Worm (Caenorhabditis elegans) whole organism, L4 larva: ENCODE data around the gene C24H12.6.
A peak's percentile ranks its signal among the peaks of the same experiment; 100 is the strongest.

ENCODE experiments used
- F10B5.3 ChIP-seq: sonication (generic microtip); optimal IDR thresholded peaks from 2 replicates; lab custom pipeline; 2016; ENCODE audit warnings: mild to moderate bottlenecking, missing genetic modification characterization, missing compliant biosample characterization
- F49E8.2 ChIP-seq: sonication (generic microtip); optimal IDR thresholded peaks from 2 replicates; lab custom pipeline; 2016; ENCODE audit warnings: missing compliant biosample characterization, mild to moderate bottlenecking, missing genetic modification characterization, borderline replicate concordance
- T20F7.1 ChIP-seq: fragments of 200-800 bp; sonication (Bioruptor generic); optimal IDR thresholded peaks from 2 replicates; lab custom pipeline; 2018; ENCODE audit warnings: mild to moderate bottlenecking, missing genetic modification characterization, missing compliant biosample characterization
- Y105C5A.15 ChIP-seq: fragments of 200-800 bp; sonication (Bioruptor generic); IDR thresholded peaks from 2 replicates; pipeline ENCODE4 v1.3.6; 2022; ENCODE audit warnings: missing genetic modification characterization, missing compliant biosample characterization
- aha-1 ChIP-seq: fragments of 150-350 bp; peaks from one replicate; lab custom pipeline; 2014; ENCODE audit warnings: missing biosample characterization, missing genetic modification characterization
- ama-1 ChIP-seq: fragments of 150-350 bp; optimal IDR thresholded peaks from 2 replicates; lab custom pipeline; 2014; ENCODE audit warnings: inconsistent platforms, mixed read lengths
- ceh-28 ChIP-seq: fragments of 150-350 bp; optimal IDR thresholded peaks from 2 replicates; lab custom pipeline; 2014; ENCODE audit warnings: missing biosample characterization, missing genetic modification reagents, missing genetic modification characterization
- cey-2 ChIP-seq: sonication (generic microtip); optimal IDR thresholded peaks from 3 replicates; lab custom pipeline; 2017; ENCODE audit warnings: missing genetic modification characterization, mild to moderate bottlenecking, missing compliant biosample characterization, antibody characterized with exemption, borderline replicate concordance; ENCODE audit not compliant: insufficient read depth
- daf-16 ChIP-seq, 3 experiments: sonication (generic microtip); optimal IDR thresholded peaks; 2 replicates each; lab custom pipeline; 2016 to 2017; ENCODE audit warnings: missing genetic modification characterization in 3 of 3, missing genetic modification reagents in 3 of 3, mild to moderate bottlenecking in 2 of 3, missing compliant biosample characterization in 2 of 3, missing biosample characterization in 1 of 3, moderate library complexity in 1 of 3
- dmd-9 ChIP-seq: fragments of 200-800 bp; sonication (Bioruptor generic); IDR thresholded peaks from 2 replicates; pipeline ENCODE4 v1.3.6; 2022; ENCODE audit warnings: missing genetic modification reagents, missing genetic modification characterization, missing compliant biosample characterization
- dpl-1 ChIP-seq: fragments of 150-350 bp; optimal IDR thresholded peaks from 2 replicates; lab custom pipeline; 2014; ENCODE audit warnings: missing biosample characterization, missing genetic modification reagents, missing genetic modification characterization
- dve-1 ChIP-seq: sonication (generic microtip); optimal IDR thresholded peaks from 2 replicates; lab custom pipeline; 2017; ENCODE audit warnings: antibody characterized with exemption, mild to moderate bottlenecking, missing genetic modification characterization, missing compliant biosample characterization; ENCODE audit not compliant: insufficient read depth
- egl-43 ChIP-seq: fragments of 200-800 bp; sonication (Bioruptor generic); IDR thresholded peaks from 2 replicates; pipeline ENCODE4 v1.3.6; 2022; ENCODE audit warnings: missing genetic modification reagents, missing genetic modification characterization, missing compliant biosample characterization
- hif-1 ChIP-seq, 2 experiments: sonication (generic microtip); optimal IDR thresholded peaks; 2 replicates each; lab custom pipeline; 2016 to 2017; ENCODE audit warnings: missing compliant biosample characterization in 2 of 2, missing genetic modification characterization in 2 of 2, missing genetic modification reagents in 2 of 2, missing genotype in 2 of 2, mild to moderate bottlenecking in 1 of 2
- hlh-11 ChIP-seq: fragments of 200-800 bp; sonication (Bioruptor generic); optimal IDR thresholded peaks from 2 replicates; lab custom pipeline; 2018; ENCODE audit warnings: mild to moderate bottlenecking, missing genetic modification characterization, missing compliant biosample characterization
- hlh-30 ChIP-seq: sonication (generic microtip); optimal IDR thresholded peaks from 2 replicates; lab custom pipeline; 2017; ENCODE audit warnings: antibody characterized with exemption, mild to moderate bottlenecking, missing genetic modification characterization, missing compliant biosample characterization; ENCODE audit not compliant: insufficient read depth
- hmg-1.1 ChIP-seq: fragments of 200-800 bp; sonication (Bioruptor generic); IDR thresholded peaks from 2 replicates; pipeline ENCODE4 v1.3.6; 2022; ENCODE audit warnings: missing genetic modification reagents, missing genetic modification characterization, missing compliant biosample characterization
- jun-1 ChIP-seq: fragments of 150-350 bp; optimal IDR thresholded peaks from 2 replicates; lab custom pipeline; 2014; ENCODE audit warnings: missing biosample characterization, missing genetic modification reagents, missing genetic modification characterization
- lin-13 ChIP-seq: fragments of 150-350 bp; optimal IDR thresholded peaks from 2 replicates; lab custom pipeline; 2014; ENCODE audit warnings: missing biosample characterization, missing genetic modification reagents, missing genetic modification characterization
- lin-15B ChIP-seq: fragments of 150-350 bp; sonication (generic microtip); optimal IDR thresholded peaks from 3 replicates; lab custom pipeline; 2014; ENCODE audit warnings: missing biosample characterization, missing genetic modification characterization
- lin-38 ChIP-seq: fragments of 200-800 bp; sonication (Bioruptor generic); IDR thresholded peaks from 2 replicates; pipeline ENCODE4 v1.3.6; 2022; ENCODE audit warnings: missing genetic modification reagents, missing genetic modification characterization, missing compliant biosample characterization
- lin-39 ChIP-seq: fragments of 150-350 bp; optimal IDR thresholded peaks from 2 replicates; lab custom pipeline; 2014; ENCODE audit warnings: missing biosample characterization, missing genetic modification reagents, missing genetic modification characterization
- lsy-2 ChIP-seq, 2 experiments: fragments of 150-350 bp in 1 of 2; sonication (generic microtip) in 1 of 2; optimal IDR thresholded peaks; 2 replicates each; lab custom pipeline; 2014 to 2017; ENCODE audit warnings: missing biosample characterization in 2 of 2, missing genetic modification characterization in 2 of 2
- mdl-1 ChIP-seq, 2 experiments: fragments of 150-350 bp in 1 of 2; sonication (generic microtip) in 1 of 2; optimal IDR thresholded peaks; 2 replicates each; lab custom pipeline; 2014 to 2017; ENCODE audit warnings: missing biosample characterization in 2 of 2, missing genetic modification characterization in 2 of 2
- mdt-29 ChIP-seq: fragments of 200-800 bp; sonication (Bioruptor generic); IDR thresholded peaks from 2 replicates; pipeline ENCODE4 v1.3.6; 2022; ENCODE audit warnings: missing genetic modification reagents, missing genetic modification characterization, missing compliant biosample characterization
- mes-2 ChIP-seq: sonication (generic microtip); optimal IDR thresholded peaks from 2 replicates; lab custom pipeline; 2016; ENCODE audit warnings: missing genotype, mild to moderate bottlenecking, missing genetic modification characterization, missing compliant biosample characterization; ENCODE audit not compliant: poor library complexity, severe bottlenecking
- nhr-42 ChIP-seq: fragments of 200-800 bp; sonication (Bioruptor generic); IDR thresholded peaks from 2 replicates; pipeline ENCODE4 v1.3.6; 2022; ENCODE audit warnings: missing genetic modification characterization, missing compliant biosample characterization
- nhr-6 ChIP-seq: fragments of 150-350 bp; optimal IDR thresholded peaks from 2 replicates; lab custom pipeline; 2014; ENCODE audit warnings: missing biosample characterization, missing genetic modification characterization
- nhr-76 ChIP-seq: fragments of 150-350 bp; optimal IDR thresholded peaks from 2 replicates; lab custom pipeline; 2014; ENCODE audit warnings: missing biosample characterization, missing genetic modification characterization
- pha-4 ChIP-seq, 2 experiments: fragments of 150-350 bp in 1 of 2; fragments of 200-800 bp in 1 of 2; sonication (Bioruptor generic) in 1 of 2; IDR thresholded peaks in 1 of 2; optimal IDR thresholded peaks in 1 of 2; 2 replicates each; pipeline versions ENCODE4 v1.3.6 to Lab custom; 2014 to 2022; ENCODE audit warnings: missing genetic modification characterization in 2 of 2, missing genetic modification reagents in 2 of 2, missing biosample characterization in 1 of 2, missing compliant biosample characterization in 1 of 2
- saeg-2 ChIP-seq: fragments of 200-800 bp; sonication (Bioruptor generic); IDR thresholded peaks from 2 replicates; pipeline ENCODE4 v1.3.6; 2022; ENCODE audit warnings: missing genetic modification reagents, missing genetic modification characterization, missing compliant biosample characterization
- set-16 ChIP-seq: fragments of 200-800 bp; sonication (Bioruptor generic); IDR thresholded peaks from 2 replicates; pipeline ENCODE4 v1.3.6; 2022; ENCODE audit warnings: missing genetic modification reagents, missing genetic modification characterization, missing compliant biosample characterization
- skn-1 ChIP-seq: fragments of 150-350 bp; optimal IDR thresholded peaks from 2 replicates; lab custom pipeline; 2014; ENCODE audit warnings: missing biosample characterization, missing genetic modification characterization
- spr-3 ChIP-seq: fragments of 200-800 bp; sonication (Bioruptor generic); optimal IDR thresholded peaks from 2 replicates; lab custom pipeline; 2018; ENCODE audit warnings: mild to moderate bottlenecking, missing genetic modification characterization, missing compliant biosample characterization
- ztf-7 ChIP-seq: fragments of 150-350 bp; optimal IDR thresholded peaks from 2 replicates; lab custom pipeline; 2014; ENCODE audit warnings: missing biosample characterization, missing genetic modification characterization

Gene C24H12.6

ce11 chrII:388533-388932 lies 30.1 kb downstream of the C24H12.6 start, which contains the start of gene nstp-4:
TSS of gene nstp-4 (plus strand) at chrII:388833.
- TF ChIP-seq F10B5.3 (no peak), lin-39 (tag; lab: Kevin White, UChicago) (no peak), F49E8.2 (tag; lab: Kevin White, UChicago) (no peak), dmd-9 (GFP tag; lab: Robert Waterston, UW) (no peak), set-16 (GFP tag; lab: Robert Waterston, UW) (no peak), jun-1 (tag; lab: Kevin White, UChicago) (no peak), lin-15B (no peak), mdl-1 (tag; optimal IDR thresholded peaks at IDR 0.05; lab: Kevin White, UChicago) (no peak), mdt-29 (GFP tag; lab: Robert Waterston, UW) (no peak), ztf-7 (tag; lab: Kevin White, UChicago) (no peak), ceh-28 (tag; lab: Kevin White, UChicago) (no peak), dpl-1 (GFP tag; lab: Kevin White, UChicago) (no peak), nhr-6 (tag; lab: Kevin White, UChicago) (no peak), egl-43 (GFP tag; lab: Robert Waterston, UW) (no peak), mes-2 (tag; lab: Kevin White, UChicago) (no peak), cey-2 (tag; lab: Kevin White, UChicago) (no peak), aha-1 (tag; lab: Kevin White, UChicago) (no peak), skn-1 (tag; lab: Kevin White, UChicago) (no peak), lin-13 (GFP tag; lab: Kevin White, UChicago) (no peak), hlh-11 (tag; lab: Kevin White, UChicago) (no peak)

- TF ChIP-seq hif-1 (tag; optimal IDR thresholded peaks at IDR 0.05; lab: Kevin White, UChicago), result peak in 1 of 2 experiments; percentile 8
- no peak for TF ChIP-seq pha-4 (GFP tag; IDR thresholded peaks at IDR 0.05; lab: Robert Waterston, UW)
- TF ChIP-seq pha-4 (tag; optimal IDR thresholded peaks at IDR 0.05; lab: Kevin White, UChicago), result no peak
- no peak for TF ChIP-seq daf-16 (GFP tag; optimal IDR thresholded peaks at IDR 0.05; lab: Kevin White, UChicago)
- peak; percentile 76 for TF ChIP-seq daf-16 (tag; optimal IDR thresholded peaks at IDR 0.05; lab: Kevin White, UChicago)
- TF ChIP-seq aha-1 (tag; lab: Kevin White, UChicago), result peak; percentile 37
- TF ChIP-seq ama-1, result peak; percentile 53
- 0 out of 2 replicates have a peak, but pooled peaks have one; percentile 15 for TF ChIP-seq lin-38
Observed at ce11 chrII:387844-388355, 30.8 kb downstream of the C24H12.6 start.

- TF ChIP-seq nhr-42 (no peak), mes-2 (tag; lab: Kevin White, UChicago) (peak; percentile 58), nhr-76 (no peak), jun-1 (tag; lab: Kevin White, UChicago) (no peak), dve-1 (no peak), dpl-1 (GFP tag; lab: Kevin White, UChicago) (peak; percentile 94), T20F7.1 (GFP tag; lab: Kevin White, UChicago) (no peak), egl-43 (GFP tag; lab: Robert Waterston, UW) (no peak), hlh-30 (tag; lab: Kevin White, UChicago) (no peak), hmg-1.1 (GFP tag; lab: Robert Waterston, UW) (no peak), lin-39 (tag; lab: Kevin White, UChicago) (no peak), lsy-2 (tag; optimal IDR thresholded peaks at IDR 0.05; lab: Kevin White, UChicago) (no peak), aha-1 (tag; lab: Kevin White, UChicago) (peak; percentile 19), spr-3 (no peak), Y105C5A.15 (GFP tag; lab: Robert Waterston, UW) (no peak), lin-15B (no peak), saeg-2 (no peak)
Observed at ce11 chrII:385957-386356, 32.7 kb downstream of the C24H12.6 start, which contains the start of gene C03H5.3. TSS of gene C03H5.3 (plus strand) at chrII:386088.
